Worm (Caenorhabditis elegans) whole organism, midembryonic: ENCODE results near the gene nhr-273.

Source experiments
- T22C8.4 ChIP-seq: fragments of 200-800 bp; sonication (Bioruptor generic); IDR thresholded peaks from 2 replicates; pipeline ENCODE4 v1.3.6; 2022; ENCODE audit warnings: missing genetic modification characterization, missing compliant biosample characterization
- cog-1 ChIP-seq: sonication (generic microtip); optimal IDR thresholded peaks from 2 replicates; lab custom pipeline; 2016; ENCODE audit warnings: missing genetic modification characterization, missing compliant biosample characterization
- flt-1 ChIP-seq: fragments of 200-800 bp; sonication (Bioruptor generic); IDR thresholded peaks from 2 replicates; pipeline ENCODE4 v1.3.6; 2022; ENCODE audit warnings: missing genetic modification characterization, missing compliant biosample characterization
- klf-2 ChIP-seq: fragments of 200-800 bp; sonication (Bioruptor generic); conservative IDR thresholded peaks from 2 replicates; pipeline ENCODE4 v1.3.6; 2022; ENCODE audit warnings: missing genetic modification reagents, missing genetic modification characterization, missing compliant biosample characterization
- med-1 ChIP-seq: sonication (generic microtip); optimal IDR thresholded peaks from 2 replicates; lab custom pipeline; 2017; ENCODE audit warnings: missing genetic modification characterization, mild to moderate bottlenecking, missing compliant biosample characterization, antibody characterized with exemption, missing genetic modification reagents; ENCODE audit not compliant: insufficient read depth
- ref-1 ChIP-seq: fragments of 200-800 bp; sonication (Bioruptor generic); conservative IDR thresholded peaks from 2 replicates; pipeline ENCODE4 v1.3.6; 2022; ENCODE audit warnings: missing genetic modification reagents, missing genetic modification characterization, missing compliant biosample characterization
- tab-1 ChIP-seq: fragments of 200-800 bp; sonication (Bioruptor generic); IDR thresholded peaks from 2 replicates; pipeline ENCODE4 v1.3.6; 2022; ENCODE audit warnings: missing genetic modification characterization, missing compliant biosample characterization
- ztf-23 ChIP-seq: fragments of 200-800 bp; sonication (Bioruptor generic); IDR thresholded peaks from 2 replicates; pipeline ENCODE4 v1.3.6; 2022; ENCODE audit warnings: missing genetic modification reagents, missing genetic modification characterization, missing compliant biosample characterization
- ztf-29 ChIP-seq: fragments of 200-800 bp; sonication (Bioruptor generic); IDR thresholded peaks from 2 replicates; pipeline ENCODE4 v1.3.6; 2022; ENCODE audit warnings: missing genetic modification reagents, missing genetic modification characterization, missing compliant biosample characterization

DNA sequence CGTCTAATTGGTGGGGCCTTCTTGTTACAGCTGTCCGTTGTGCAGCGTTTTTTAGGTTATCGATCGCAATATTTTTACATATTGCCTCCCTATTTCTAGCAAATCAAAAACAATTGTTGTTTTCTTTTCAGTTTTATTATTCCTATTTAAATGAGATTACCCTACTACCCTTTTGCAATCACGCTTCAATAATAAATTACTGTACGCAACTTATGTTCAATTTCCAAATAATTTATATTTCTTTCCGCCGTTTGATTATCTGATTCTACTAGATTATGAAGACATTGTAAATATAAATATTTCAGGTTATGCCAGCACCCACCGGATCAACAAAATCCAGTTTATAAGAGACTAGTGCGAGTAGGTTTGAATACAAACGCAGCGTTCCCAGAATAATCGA, 29.7 kb upstream of the nhr-273 start, which contains the start of gene ZK430.5:
- TF ChIP-seq tab-1 (GFP tag; lab: Robert Waterston, UW) (no peak), ref-1 (no peak), flt-1 (no peak), ztf-23 (GFP tag; lab: Robert Waterston, UW) (no peak), klf-2 (GFP tag; lab: Robert Waterston, UW) (no peak), ztf-29 (GFP tag; lab: Robert Waterston, UW) (no peak), med-1 (GFP tag; lab: Kevin White, UChicago) (no peak), T22C8.4 (GFP tag; lab: Robert Waterston, UW) (no peak), cog-1 (tag; lab: Kevin White, UChicago) (no peak)
